Fruit fly (Drosophila melanogaster): ENCODE measurements around the gene Lip4.

dm6 chr2L:10552807-10553206 lies 25.4 kb downstream of the Lip4 start:
- TF ChIP-seq CG10565 (GFP tag; optimal IDR thresholded peaks at IDR 0.05): no peak
- no peak for TF ChIP-seq sqz (GFP tag; optimal IDR thresholded peaks at IDR 0.05)
- TF ChIP-seq usp (GFP tag; optimal IDR thresholded peaks at IDR 0.05): no peak
- no peak for TF ChIP-seq Nf-YC (tag; optimal IDR thresholded peaks at IDR 0.05)
- TF ChIP-seq CG6175 (GFP tag; IDR thresholded peaks at IDR 0.05): no peak
- TF ChIP-seq CG11247 (GFP tag; IDR thresholded peaks at IDR 0.05): no peak
- no peak for TF ChIP-seq Atf-2 (GFP tag; optimal IDR thresholded peaks at IDR 0.05)
- TF ChIP-seq chif (GFP tag; optimal IDR thresholded peaks at IDR 0.05): peak; percentile 21 to 42
- TF ChIP-seq Dip3 (GFP tag; optimal IDR thresholded peaks at IDR 0.05): no peak
- TF ChIP-seq H15 (GFP tag; IDR thresholded peaks at IDR 0.05): no peak
- TF ChIP-seq prd (optimal IDR thresholded peaks at IDR 0.05): no peak
- TF ChIP-seq prd (GFP tag; IDR thresholded peaks at IDR 0.05): 0 out of 3 replicates have a peak, but pooled peaks have one; percentile 20
- no peak for TF ChIP-seq Dbx (GFP tag; IDR thresholded peaks at IDR 0.05)
- peak; percentile 60 for TF ChIP-seq MTF-1 (GFP tag; optimal IDR thresholded peaks at IDR 0.05; ENCODE audit: borderline replicate concordance)
- no peak for TF ChIP-seq BtbVII (GFP tag; optimal IDR thresholded peaks at IDR 0.05)
